Worm (Caenorhabditis elegans) whole organism, young adult: Measurements from ENCODE around the gene K09C6.7.

Experiments used
- Y95B8A.8 ChIP-seq: fragments of 200-800 bp; sonication (Bioruptor generic); IDR thresholded peaks from 2 replicates; pipeline ENCODE4 v1.3.6; 2022; ENCODE audit warnings: missing genetic modification reagents, missing genetic modification characterization, missing compliant biosample characterization
- ama-1 ChIP-seq, 3 experiments: fragments of 150-350 bp in 1 of 3; sonication (generic microtip) in 2 of 3; optimal IDR thresholded peaks; 2 replicates each; lab custom pipeline; 2014 to 2018; ENCODE audit warnings: missing biosample characterization in 2 of 3, missing genetic modification characterization in 2 of 3, missing genetic modification reagents in 2 of 3
- atf-7 ChIP-seq: sonication (generic microtip); optimal IDR thresholded peaks from 2 replicates; lab custom pipeline; 2017; ENCODE audit warnings: mild to moderate bottlenecking, missing genetic modification characterization, missing compliant biosample characterization
- athp-1 ChIP-seq: sonication (generic microtip); optimal IDR thresholded peaks from 2 replicates; lab custom pipeline; 2017; ENCODE audit warnings: mild to moderate bottlenecking, missing genetic modification characterization, missing compliant biosample characterization
- attf-5 ChIP-seq: fragments of 200-800 bp; sonication (Bioruptor generic); optimal IDR thresholded peaks from 2 replicates; lab custom pipeline; 2018; ENCODE audit warnings: mild to moderate bottlenecking, missing genetic modification characterization, missing compliant biosample characterization
- bed-2 ChIP-seq: fragments of 200-800 bp; sonication (Bioruptor generic); IDR thresholded peaks from 2 replicates; pipeline ENCODE4 v1.3.6; 2022; ENCODE audit warnings: missing genetic modification reagents, missing genetic modification characterization, missing compliant biosample characterization
- ccch-3 ChIP-seq: fragments of 200-800 bp; sonication (Bioruptor generic); optimal IDR thresholded peaks from 2 replicates; lab custom pipeline; 2018; ENCODE audit warnings: mild to moderate bottlenecking, missing genetic modification characterization, missing compliant biosample characterization
- dpl-1 ChIP-seq: fragments of 150-350 bp; optimal IDR thresholded peaks from 2 replicates; lab custom pipeline; 2014; ENCODE audit warnings: missing biosample characterization, missing genetic modification reagents, missing genetic modification characterization
- pha-4 ChIP-seq: fragments of 150-350 bp; sonication (generic microtip); optimal IDR thresholded peaks from 2 replicates; lab custom pipeline; 2014; ENCODE audit warnings: missing biosample characterization, missing genetic modification reagents, missing genetic modification characterization
- sdz-38 ChIP-seq: sonication (generic microtip); optimal IDR thresholded peaks from 2 replicates; lab custom pipeline; 2016; ENCODE audit warnings: missing genotype, missing genetic modification characterization, missing compliant biosample characterization
- unc-62 ChIP-seq: fragments of 150-350 bp; optimal IDR thresholded peaks from 2 replicates; lab custom pipeline; 2014; ENCODE audit warnings: missing biosample characterization, missing genetic modification reagents, missing genetic modification characterization
- ztf-28 ChIP-seq: fragments of 200-800 bp; sonication (Bioruptor generic); IDR thresholded peaks from 2 replicates; pipeline ENCODE4 v1.3.6; 2022; ENCODE audit warnings: missing genetic modification reagents, missing genetic modification characterization, missing compliant biosample characterization

- TF ChIP-seq athp-1 (no peak), pha-4 (tag; lab: Kevin White, UChicago) (no peak), sdz-38 (tag; lab: Kevin White, UChicago) (no peak), ccch-3 (GFP tag; lab: Kevin White, UChicago) (no peak), dpl-1 (GFP tag; lab: Kevin White, UChicago) (no peak), atf-7 (tag; lab: Kevin White, UChicago) (no peak), ama-1 (optimal IDR thresholded peaks at IDR 0.05; lab: Kevin White, UChicago) (no peak), ama-1 (GFP tag; optimal IDR thresholded peaks at IDR 0.05; lab: Kevin White, UChicago) (no peak), Y95B8A.8 (GFP tag; lab: Robert Waterston, UW) (no peak), unc-62 (GFP tag; lab: Kevin White, UChicago) (no peak), bed-2 (no peak), ztf-28 (no peak), attf-5 (no peak)
These were observed 28.5 kb downstream of the K09C6.7 start, which contains the start of gene R13D11.4 for ce11 chrV:810281-810862.
